Worm (Caenorhabditis elegans): ENCODE measurements around the gene M02H5.8.
A peak's percentile ranks its signal among the peaks of the same experiment; 100 is the strongest.

Gene M02H5.8

ce11 chrV:459464-459863, 9.7 kb downstream of the M02H5.8 start, which contains the start of gene nhr-203 (continued):
- TF ChIP-seq madf-9 (GFP tag; conservative IDR thresholded peaks at IDR 0.05) = no peak
- no peak for TF ChIP-seq F10B5.3 (tag; optimal IDR thresholded peaks at IDR 0.05)
- TF ChIP-seq ztf-11 (tag; optimal IDR thresholded peaks at IDR 0.05) = no peak
- no peak for TF ChIP-seq daf-16 (GFP tag; optimal IDR thresholded peaks at IDR 0.05)
- peak; percentile 81 for TF ChIP-seq daf-16 (tag; optimal IDR thresholded peaks at IDR 0.05)
- TF ChIP-seq nhr-10 (tag; optimal IDR thresholded peaks at IDR 0.05) = no peak
- TF ChIP-seq snpc-4 (tag; optimal IDR thresholded peaks at IDR 0.05) = no peak
- peak; percentile 39 for TF ChIP-seq mes-2 (tag; optimal IDR thresholded peaks at IDR 0.05; ENCODE audit: poor library complexity, severe bottlenecking)
- TF ChIP-seq mep-1 (tag; optimal IDR thresholded peaks at IDR 0.05) = no peak
- no peak for TF ChIP-seq zip-11 (GFP tag; IDR thresholded peaks at IDR 0.05)
- TF ChIP-seq ceh-44 (GFP tag; IDR thresholded peaks at IDR 0.05) = no peak
- TF ChIP-seq lin-13 (GFP tag; optimal IDR thresholded peaks at IDR 0.05) = no peak
- TF ChIP-seq lim-7 (GFP tag; IDR thresholded peaks at IDR 0.05) = no peak
- peak; percentile 35 for TF ChIP-seq nhr-102 (tag; optimal IDR thresholded peaks at IDR 0.05)
- TF ChIP-seq lin-15B (tag; optimal IDR thresholded peaks at IDR 0.05) = no peak
- no peak for TF ChIP-seq T26A8.4 (GFP tag; IDR thresholded peaks at IDR 0.05)
- TF ChIP-seq Y48G9A.11 (GFP tag; IDR thresholded peaks at IDR 0.05) = no peak
- TF ChIP-seq F26F4.8 (GFP tag; conservative IDR thresholded peaks at IDR 0.05) = no peak
- no peak for TF ChIP-seq dmd-8 (GFP tag; IDR thresholded peaks at IDR 0.05)
- TF ChIP-seq aha-1 (tag) = no peak
- no peak for TF ChIP-seq sdz-12 (GFP tag; optimal IDR thresholded peaks at IDR 0.05)
- no peak for TF ChIP-seq cey-2 (tag; optimal IDR thresholded peaks at IDR 0.05; ENCODE audit: borderline replicate concordance, insufficient read depth)
- no peak for TF ChIP-seq fos-1 (tag; optimal IDR thresholded peaks at IDR 0.05)
- no peak for TF ChIP-seq unc-62 (GFP tag; optimal IDR thresholded peaks at IDR 0.05 in 1 of 2)
- no peak for TF ChIP-seq unc-62 (tag; optimal IDR thresholded peaks at IDR 0.05)
- no peak for TF ChIP-seq R02D3.7 (tag; optimal IDR thresholded peaks at IDR 0.05)
- TF ChIP-seq ceh-62 (tag; optimal IDR thresholded peaks at IDR 0.05) = no peak
- no peak for TF ChIP-seq hmg-1.1 (GFP tag; IDR thresholded peaks at IDR 0.05)
- TF ChIP-seq dmd-9 (GFP tag; IDR thresholded peaks at IDR 0.05) = no peak
- TF ChIP-seq lsy-2 (tag; optimal IDR thresholded peaks at IDR 0.05) = peak in 1 of 2 experiments; percentile 6
- TF ChIP-seq mdl-1 (tag; optimal IDR thresholded peaks at IDR 0.05) = no peak
- no peak for TF ChIP-seq skn-1 (tag; optimal IDR thresholded peaks at IDR 0.05)
- no peak for TF ChIP-seq vab-7 (GFP tag; IDR thresholded peaks at IDR 0.05)
- TF ChIP-seq rbr-2 (tag; optimal IDR thresholded peaks at IDR 0.05) = no peak
- no peak for TF ChIP-seq Y5F2A.4 (GFP tag; optimal IDR thresholded peaks at IDR 0.05)
- no peak for TF ChIP-seq saeg-2 (GFP tag; IDR thresholded peaks at IDR 0.05)
- peak; percentile 49 for TF ChIP-seq nhr-48 (tag; optimal IDR thresholded peaks at IDR 0.05)
- no peak for TF ChIP-seq lin-29 (GFP tag; IDR thresholded peaks at IDR 0.05)
- TF ChIP-seq arid-1 (GFP tag; conservative IDR thresholded peaks at IDR 0.05) = no peak
- TF ChIP-seq mxl-3 (GFP tag; optimal IDR thresholded peaks at IDR 0.05) = no peak
- TF ChIP-seq zip-2 (tag; optimal IDR thresholded peaks at IDR 0.05) = no peak
- peak; percentile 62 for TF ChIP-seq pqm-1 (tag; optimal IDR thresholded peaks at IDR 0.05)
- TF ChIP-seq pha-4 (GFP tag; IDR thresholded peaks at IDR 0.05) = no peak
- TF ChIP-seq pha-4 (tag; optimal IDR thresholded peaks at IDR 0.05) = no peak
- TF ChIP-seq mdt-29 (GFP tag; IDR thresholded peaks at IDR 0.05) = no peak
- TF ChIP-seq T20F7.1 (GFP tag; optimal IDR thresholded peaks at IDR 0.05) = no peak
- no peak for TF ChIP-seq zfp-3 (GFP tag; conservative IDR thresholded peaks at IDR 0.05)
- TF ChIP-seq tra-1 (GFP tag; IDR thresholded peaks at IDR 0.05) = no peak
- TF ChIP-seq set-16 (GFP tag; IDR thresholded peaks at IDR 0.05) = no peak
- TF ChIP-seq ZK546.5 (tag; optimal IDR thresholded peaks at IDR 0.05) = no peak
- no peak for TF ChIP-seq aly-2 (tag; optimal IDR thresholded peaks at IDR 0.05)
- TF ChIP-seq lir-3 (tag; optimal IDR thresholded peaks at IDR 0.05) = no peak
- no peak for TF ChIP-seq lin-1 (GFP tag; IDR thresholded peaks at IDR 0.05)
- peak; percentile 63 for TF ChIP-seq hlh-11 (tag; optimal IDR thresholded peaks at IDR 0.05)

All from whole organism, L4 larva.